Worm (Caenorhabditis elegans): Measurements from ENCODE around the gene H03A11.13.

The H03A11.13 gene

ce11 chrX:15246182-15246581 is 33.1 kb upstream of the H03A11.13 start, which contains the start of gene piki-1:
Gene piki-1 (minus strand): TSS chrX:15246399.
- no peak for TF ChIP-seq ztf-4 (tag; optimal IDR thresholded peaks at IDR 0.05)
- no peak for TF ChIP-seq efl-1 (optimal IDR thresholded peaks at IDR 0.05)
- peak in 1 of 2 experiments; percentile 91 for TF ChIP-seq efl-1 (GFP tag; optimal IDR thresholded peaks at IDR 0.05 in 1 of 2)
- no peak for TF ChIP-seq C34B4.2 (tag; optimal IDR thresholded peaks at IDR 0.05)

ce11 chrX:15242726-15243125 is 29.7 kb upstream of the H03A11.13 start:
- TF ChIP-seq lin-35 (GFP tag; optimal IDR thresholded peaks at IDR 0.05) = no peak
- no peak for TF ChIP-seq unc-30 (tag; optimal IDR thresholded peaks at IDR 0.05)
- no peak for TF ChIP-seq irx-1 (tag; optimal IDR thresholded peaks at IDR 0.05)
- no peak for TF ChIP-seq unc-86 (tag; optimal IDR thresholded peaks at IDR 0.05)
- no peak for TF ChIP-seq nhr-84 (tag; optimal IDR thresholded peaks at IDR 0.05)
- TF ChIP-seq mab-9 (GFP tag; IDR thresholded peaks at IDR 0.05) = no peak
- TF ChIP-seq ama-1 (optimal IDR thresholded peaks at IDR 0.05) = no peak
- TF ChIP-seq egl-13 (tag; optimal IDR thresholded peaks at IDR 0.05) = no peak
- TF ChIP-seq hpl-2 (GFP tag; optimal IDR thresholded peaks at IDR 0.05) = no peak
- no peak for TF ChIP-seq rnt-1 (tag; optimal IDR thresholded peaks at IDR 0.05)
- TF ChIP-seq fkh-10 (GFP tag; optimal IDR thresholded peaks at IDR 0.05) = no peak
- TF ChIP-seq ceh-90 (tag; optimal IDR thresholded peaks at IDR 0.05) = no peak
- no peak for TF ChIP-seq nhr-237 (tag; optimal IDR thresholded peaks at IDR 0.05)
- TF ChIP-seq pax-3 (tag; optimal IDR thresholded peaks at IDR 0.05) = no peak
- TF ChIP-seq ceh-8 (GFP tag; optimal IDR thresholded peaks at IDR 0.05) = no peak
- TF ChIP-seq tbx-2 (tag; optimal IDR thresholded peaks at IDR 0.05) = no peak
- TF ChIP-seq dpl-1 (GFP tag; optimal IDR thresholded peaks at IDR 0.05) = no peak

- TF ChIP-seq efl-1 (optimal IDR thresholded peaks at IDR 0.05) (no peak), efl-1 (GFP tag; optimal IDR thresholded peaks at IDR 0.05 in 1 of 2) (peak in 1 of 2 experiments; percentile 67), lin-39 (tag; optimal IDR thresholded peaks at IDR 0.05) (no peak), elt-2 (tag; optimal IDR thresholded peaks at IDR 0.05) (peak; percentile 1)
Measured at ce11 chrX:15241169-15241568, 28.1 kb upstream of the H03A11.13 start.

ce11 chrX:15236036-15236435 is 23.0 kb upstream of the H03A11.13 start:
- no peak for TF ChIP-seq mep-1 (tag; optimal IDR thresholded peaks at IDR 0.05)
- TF ChIP-seq nhr-28 (tag; optimal IDR thresholded peaks at IDR 0.05) = no peak
- TF ChIP-seq skn-1 (tag; optimal IDR thresholded peaks at IDR 0.05) = no peak
- no peak for TF ChIP-seq Y116A8C.19 (tag; optimal IDR thresholded peaks at IDR 0.05; ENCODE audit: borderline replicate concordance)
- TF ChIP-seq snpc-4 (tag; optimal IDR thresholded peaks at IDR 0.05) = no peak
- TF ChIP-seq isw-1 (GFP tag; IDR thresholded peaks at IDR 0.05) = no peak
- no peak for TF ChIP-seq lin-15B (tag; optimal IDR thresholded peaks at IDR 0.05)
- TF ChIP-seq elt-2 (tag; optimal IDR thresholded peaks at IDR 0.05) = no peak
- no peak for TF ChIP-seq unc-30 (tag; optimal IDR thresholded peaks at IDR 0.05)
- no peak for TF ChIP-seq C34B4.2 (tag; optimal IDR thresholded peaks at IDR 0.05)
- TF ChIP-seq jun-1 (tag; optimal IDR thresholded peaks at IDR 0.05) = no peak
- TF ChIP-seq alr-1 (tag; optimal IDR thresholded peaks at IDR 0.05; ENCODE audit: borderline replicate concordance) = no peak
- no peak for TF ChIP-seq F16B12.6 (tag; optimal IDR thresholded peaks at IDR 0.05)
- TF ChIP-seq hlh-17 (GFP tag; optimal IDR thresholded peaks at IDR 0.05; ENCODE audit: borderline replicate concordance) = no peak
- TF ChIP-seq hlh-4 (tag; optimal IDR thresholded peaks at IDR 0.05) = no peak
- no peak for TF ChIP-seq nhr-12 (tag; optimal IDR thresholded peaks at IDR 0.05)
- no peak for TF ChIP-seq efl-3 (GFP tag; optimal IDR thresholded peaks at IDR 0.05)
- TF ChIP-seq unc-130 (tag; optimal IDR thresholded peaks at IDR 0.05) = no peak
- TF ChIP-seq rnt-1 (tag; optimal IDR thresholded peaks at IDR 0.05) = peak; percentile 52
- TF ChIP-seq unc-98 (GFP tag; IDR thresholded peaks at IDR 0.05) = no peak
- TF ChIP-seq tlp-1 (tag; optimal IDR thresholded peaks at IDR 0.05) = no peak
- no peak for TF ChIP-seq fkh-8 (tag; optimal IDR thresholded peaks at IDR 0.05)
- no peak for TF ChIP-seq dpl-1 (GFP tag; optimal IDR thresholded peaks at IDR 0.05)
- no peak for TF ChIP-seq nhr-11 (tag; optimal IDR thresholded peaks at IDR 0.05)
- TF ChIP-seq ceh-82 (tag; optimal IDR thresholded peaks at IDR 0.05) = no peak
- no peak for TF ChIP-seq ztf-4 (tag; optimal IDR thresholded peaks at IDR 0.05)
- TF ChIP-seq mab-9 (GFP tag; IDR thresholded peaks at IDR 0.05) = no peak
- no peak for TF ChIP-seq lin-13 (GFP tag; optimal IDR thresholded peaks at IDR 0.05)
- TF ChIP-seq nhr-85 (tag) = no peak
- no peak for TF ChIP-seq efl-1 (optimal IDR thresholded peaks at IDR 0.05)
- TF ChIP-seq efl-1 (GFP tag; optimal IDR thresholded peaks at IDR 0.05 in 1 of 2) = peak in 1 of 2 experiments; percentile 47
- peak in 1 of 2 experiments; percentile 28 for TF ChIP-seq mdl-1 (tag; optimal IDR thresholded peaks at IDR 0.05)
- no peak for TF ChIP-seq fkh-10 (GFP tag; optimal IDR thresholded peaks at IDR 0.05)
- no peak for TF ChIP-seq ets-5 (GFP tag; IDR thresholded peaks at IDR 0.05)
- TF ChIP-seq unc-62 (GFP tag; optimal IDR thresholded peaks at IDR 0.05) = no peak
